Worm (Caenorhabditis elegans) whole organism, L1 larva: ENCODE results near the gene F10C2.4.

Experiments
- C16A3.4 ChIP-seq: fragments of 150-350 bp; optimal IDR thresholded peaks from 2 replicates; lab custom pipeline; 2014; ENCODE audit warnings: missing biosample characterization, missing genetic modification characterization
- aha-1 ChIP-seq: fragments of 150-350 bp; optimal IDR thresholded peaks from 2 replicates; lab custom pipeline; 2014; ENCODE audit warnings: missing biosample characterization, missing genetic modification characterization
- alr-1 ChIP-seq: fragments of 200-800 bp; sonication (Bioruptor generic); optimal IDR thresholded peaks from 2 replicates; lab custom pipeline; 2018; ENCODE audit warnings: borderline replicate concordance, mild to moderate bottlenecking, missing genetic modification characterization, missing compliant biosample characterization
- aly-2 ChIP-seq: fragments of 150-350 bp; optimal IDR thresholded peaks from 2 replicates; lab custom pipeline; 2014; ENCODE audit warnings: missing biosample characterization, missing genetic modification characterization
- ama-1 ChIP-seq: fragments of 150-350 bp; optimal IDR thresholded peaks from 2 replicates; lab custom pipeline; 2014
- blmp-1 ChIP-seq: fragments of 150-350 bp; optimal IDR thresholded peaks from 2 replicates; lab custom pipeline; 2014; ENCODE audit warnings: missing biosample characterization, missing genetic modification characterization
- ces-1 ChIP-seq: fragments of 150-350 bp; optimal IDR thresholded peaks from 2 replicates; lab custom pipeline; 2014; ENCODE audit warnings: missing biosample characterization, missing genetic modification reagents, missing genetic modification characterization
- egl-27 ChIP-seq, 2 experiments: fragments of 150-350 bp in 1 of 2; sonication (generic microtip); optimal IDR thresholded peaks; 3 replicates each; lab custom pipeline; 2017 to 2018; ENCODE audit warnings: missing biosample characterization in 2 of 2, missing genetic modification characterization in 2 of 2, missing genetic modification reagents in 2 of 2
- elt-2 ChIP-seq: sonication (generic microtip); optimal IDR thresholded peaks from 2 replicates; lab custom pipeline; 2016; ENCODE audit warnings: missing genetic modification characterization, mild to moderate bottlenecking, inconsistent platforms, missing compliant biosample characterization, missing genetic modification reagents
- fkh-10 ChIP-seq: sonication (generic microtip); optimal IDR thresholded peaks from 2 replicates; lab custom pipeline; 2017; ENCODE audit warnings: missing biosample characterization, missing genetic modification reagents, missing genetic modification characterization
- fkh-4 ChIP-seq: sonication (generic microtip); optimal IDR thresholded peaks from 2 replicates; lab custom pipeline; 2016; ENCODE audit warnings: missing compliant biosample characterization, missing genetic modification characterization, borderline replicate concordance
- fkh-8 ChIP-seq: sonication (generic microtip); optimal IDR thresholded peaks from 2 replicates; lab custom pipeline; 2016; ENCODE audit warnings: mild to moderate bottlenecking, missing genetic modification characterization, missing compliant biosample characterization
- hlh-17 ChIP-seq: fragments of 200-800 bp; sonication (Bioruptor generic); optimal IDR thresholded peaks from 2 replicates; lab custom pipeline; 2018; ENCODE audit warnings: missing genetic modification characterization, mild to moderate bottlenecking, missing compliant biosample characterization, moderate library complexity, borderline replicate concordance
- irx-1 ChIP-seq: sonication (generic microtip); optimal IDR thresholded peaks from 2 replicates; lab custom pipeline; 2016; ENCODE audit warnings: missing genetic modification characterization, missing compliant biosample characterization
- lin-13 ChIP-seq: fragments of 150-350 bp; optimal IDR thresholded peaks from 2 replicates; lab custom pipeline; 2014; ENCODE audit warnings: missing biosample characterization, missing genetic modification reagents, missing genetic modification characterization
- lin-14 ChIP-seq: fragments of 200-800 bp; sonication (Bioruptor generic); optimal IDR thresholded peaks from 2 replicates; lab custom pipeline; 2018; ENCODE audit warnings: mild to moderate bottlenecking, missing genetic modification characterization, moderate library complexity, missing compliant biosample characterization
- lin-39 ChIP-seq: fragments of 150-350 bp; optimal IDR thresholded peaks from 2 replicates; lab custom pipeline; 2014; ENCODE audit warnings: missing biosample characterization, missing genetic modification reagents, missing genetic modification characterization
- lsy-2 ChIP-seq, 2 experiments: fragments of 150-350 bp; optimal IDR thresholded peaks; 2 replicates each; lab custom pipeline; 2014; ENCODE audit warnings: missing biosample characterization in 2 of 2, missing genetic modification characterization in 2 of 2
- mab-9 ChIP-seq: fragments of 200-800 bp; sonication (Bioruptor generic); IDR thresholded peaks from 2 replicates; pipeline ENCODE4 v1.3.6; 2022; ENCODE audit warnings: missing genetic modification reagents, missing genetic modification characterization, missing compliant biosample characterization
- mdl-1 ChIP-seq, 2 experiments: fragments of 150-350 bp; optimal IDR thresholded peaks; 2 replicates each; lab custom pipeline; 2014 to 2017; ENCODE audit warnings: missing biosample characterization in 2 of 2, missing genetic modification characterization in 2 of 2, inconsistent platforms in 1 of 2
- mef-2 ChIP-seq: fragments of 150-350 bp; optimal IDR thresholded peaks from 2 replicates; lab custom pipeline; 2014; ENCODE audit warnings: missing biosample characterization, missing genetic modification characterization
- nhr-19 ChIP-seq: fragments of 200-800 bp; sonication (Bioruptor generic); conservative IDR thresholded peaks from 2 replicates; pipeline ENCODE4 v1.3.6; 2022; ENCODE audit warnings: missing genetic modification characterization, missing compliant biosample characterization
- nhr-20 ChIP-seq: sonication (generic microtip); optimal IDR thresholded peaks from 2 replicates; lab custom pipeline; 2016; ENCODE audit warnings: mild to moderate bottlenecking, missing genetic modification characterization, missing compliant biosample characterization
- nhr-237 ChIP-seq: fragments of 150-350 bp; optimal IDR thresholded peaks from 2 replicates; lab custom pipeline; 2014; ENCODE audit warnings: missing biosample characterization, missing genetic modification characterization
- nhr-28 ChIP-seq: fragments of 150-350 bp; optimal IDR thresholded peaks from 2 replicates; lab custom pipeline; 2014; ENCODE audit warnings: missing biosample characterization, missing genetic modification characterization
- nhr-47 ChIP-seq: sonication (generic microtip); optimal IDR thresholded peaks from 2 replicates; lab custom pipeline; 2016; ENCODE audit warnings: mild to moderate bottlenecking, missing genetic modification characterization, moderate library complexity, missing compliant biosample characterization
- nhr-76 ChIP-seq: sonication (generic microtip); optimal IDR thresholded peaks from 2 replicates; lab custom pipeline; 2017; ENCODE audit warnings: missing biosample characterization, missing genetic modification characterization
- nhr-84 ChIP-seq: sonication (generic microtip); optimal IDR thresholded peaks from 2 replicates; lab custom pipeline; 2017; ENCODE audit warnings: missing biosample characterization, missing genetic modification characterization
- nhr-85 ChIP-seq: sonication (generic microtip); peaks from one replicate; lab custom pipeline; 2016; ENCODE audit warnings: missing genetic modification characterization, inconsistent platforms, missing compliant biosample characterization
- rnt-1 ChIP-seq: sonication (generic microtip); optimal IDR thresholded peaks from 2 replicates; lab custom pipeline; 2016; ENCODE audit warnings: mild to moderate bottlenecking, missing genetic modification characterization, moderate library complexity, missing compliant biosample characterization
- skn-1 ChIP-seq: fragments of 150-350 bp; optimal IDR thresholded peaks from 2 replicates; lab custom pipeline; 2014; ENCODE audit warnings: missing biosample characterization, missing genetic modification characterization
- snpc-4 ChIP-seq: fragments of 150-350 bp; optimal IDR thresholded peaks from 2 replicates; lab custom pipeline; 2014; ENCODE audit warnings: missing biosample characterization, missing genetic modification characterization
- sox-4 ChIP-seq: sonication (generic microtip); optimal IDR thresholded peaks from 2 replicates; lab custom pipeline; 2016; ENCODE audit warnings: missing genetic modification characterization, missing compliant biosample characterization
- sptf-1 ChIP-seq: fragments of 150-350 bp; optimal IDR thresholded peaks from 2 replicates; lab custom pipeline; 2014; ENCODE audit warnings: missing biosample characterization, missing genetic modification characterization
- tbx-2 ChIP-seq: sonication (generic microtip); optimal IDR thresholded peaks from 2 replicates; lab custom pipeline; 2016; ENCODE audit warnings: missing genetic modification characterization, missing compliant biosample characterization
- unc-130 ChIP-seq: fragments of 150-350 bp; optimal IDR thresholded peaks from 2 replicates; lab custom pipeline; 2017; ENCODE audit warnings: missing biosample characterization, missing genetic modification characterization, inconsistent platforms
- unc-30 ChIP-seq: sonication (generic microtip); optimal IDR thresholded peaks from 2 replicates; lab custom pipeline; 2017; ENCODE audit warnings: missing biosample characterization, missing genetic modification characterization
- zag-1 ChIP-seq: fragments of 150-350 bp; optimal IDR thresholded peaks from 2 replicates; lab custom pipeline; 2014; ENCODE audit warnings: missing biosample characterization, missing genetic modification characterization
- zip-4 ChIP-seq: fragments of 200-800 bp; sonication (Bioruptor generic); optimal IDR thresholded peaks from 2 replicates; lab custom pipeline; 2018; ENCODE audit warnings: mild to moderate bottlenecking, missing genetic modification characterization, moderate library complexity, missing compliant biosample characterization

The F10C2.4 gene

ce11 chrV:12039755-12040154 is 1.6 kb upstream of the F10C2.4 start:
- TF ChIP-seq mab-9: no peak
- TF ChIP-seq nhr-85 (tag; lab: Kevin White, UChicago): peak; percentile 34
- TF ChIP-seq lin-14 (GFP tag; lab: Kevin White, UChicago): peak; percentile 29
- no peak for TF ChIP-seq irx-1 (tag; lab: Kevin White, UChicago)
- TF ChIP-seq lin-13 (GFP tag; lab: Kevin White, UChicago): no peak
- peak; percentile 28 for TF ChIP-seq blmp-1 (tag; lab: Kevin White, UChicago)
- TF ChIP-seq C16A3.4: no peak

DNA sequence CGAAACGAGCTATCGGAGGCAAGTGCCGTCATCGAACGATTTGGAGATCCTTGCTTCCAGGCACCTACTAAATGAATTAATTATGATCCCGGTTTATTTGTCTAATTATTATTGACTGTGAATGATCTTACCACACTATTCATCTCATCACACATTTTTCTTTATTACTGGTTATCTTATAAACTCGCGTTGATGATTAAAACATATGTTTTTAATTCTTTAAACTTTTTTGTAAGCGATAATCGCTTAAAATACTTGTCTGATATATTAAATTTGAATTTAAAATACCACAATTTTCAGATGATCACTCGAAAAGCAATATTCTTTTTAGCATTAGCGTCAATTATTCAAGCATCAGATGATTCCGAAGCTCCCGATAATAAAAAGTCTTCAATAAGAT is 3.8 kb downstream of the F10C2.4 start, which contains the start of gene F10C2.5:
TSS of gene F10C2.5 (plus strand) at position 301 of the 400 bp plus-strand sequence.
- no peak for TF ChIP-seq nhr-84 (tag; lab: Kevin White, UChicago)
- no peak for TF ChIP-seq fkh-10 (GFP tag; lab: Kevin White, UChicago)
- TF ChIP-seq mdl-1 (tag; optimal IDR thresholded peaks at IDR 0.05; lab: Kevin White, UChicago): no peak
- no peak for TF ChIP-seq egl-27 (tag; optimal IDR thresholded peaks at IDR 0.05; lab: Kevin White, UChicago)
- no peak for TF ChIP-seq fkh-8
- TF ChIP-seq blmp-1 (tag; lab: Kevin White, UChicago): no peak

DNA sequence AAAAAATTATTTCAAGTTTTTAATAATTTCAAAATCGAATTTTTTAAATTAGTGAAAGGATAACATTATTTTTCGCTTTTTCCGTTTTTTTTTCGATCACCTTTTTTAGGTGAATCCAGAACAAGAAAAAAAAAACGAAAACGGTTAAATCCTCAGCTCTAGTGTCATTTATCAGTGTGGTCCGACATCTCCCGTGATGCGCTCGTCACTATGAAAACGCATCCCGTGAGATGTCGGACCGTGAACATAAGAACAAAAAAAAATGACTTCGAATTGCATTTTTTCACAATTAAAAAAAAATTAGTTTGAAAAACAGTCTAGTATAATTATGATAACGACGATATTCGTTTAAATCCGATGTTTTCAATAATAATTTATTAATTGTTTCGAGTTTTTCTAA is 6.4 kb downstream of the F10C2.4 start:
- peak; percentile 56 for TF ChIP-seq snpc-4 (tag; lab: Kevin White, UChicago)
- TF ChIP-seq lsy-2 (tag; optimal IDR thresholded peaks at IDR 0.05; lab: Kevin White, UChicago): no peak

ce11 chrV:12048445-12048844 is 7.1 kb downstream of the F10C2.4 start, which contains the start of gene dars-2:
Gene dars-2 (plus strand): TSS chrV:12048745.
- TF ChIP-seq tbx-2 (no peak), ama-1 (no peak), sox-4 (tag; lab: Kevin White, UChicago) (no peak), alr-1 (tag; lab: Kevin White, UChicago) (no peak), lin-39 (tag; lab: Kevin White, UChicago) (no peak), unc-130 (no peak), nhr-47 (tag; lab: Kevin White, UChicago) (no peak), lsy-2 (tag; optimal IDR thresholded peaks at IDR 0.05; lab: Kevin White, UChicago) (no peak), nhr-28 (tag; lab: Kevin White, UChicago) (no peak), sptf-1 (tag; lab: Kevin White, UChicago) (no peak), nhr-19 (no peak), nhr-76 (tag; lab: Kevin White, UChicago) (no peak), ces-1 (GFP tag; lab: Kevin White, UChicago) (no peak), hlh-17 (no peak), unc-30 (tag; lab: Kevin White, UChicago) (no peak)

DNA sequence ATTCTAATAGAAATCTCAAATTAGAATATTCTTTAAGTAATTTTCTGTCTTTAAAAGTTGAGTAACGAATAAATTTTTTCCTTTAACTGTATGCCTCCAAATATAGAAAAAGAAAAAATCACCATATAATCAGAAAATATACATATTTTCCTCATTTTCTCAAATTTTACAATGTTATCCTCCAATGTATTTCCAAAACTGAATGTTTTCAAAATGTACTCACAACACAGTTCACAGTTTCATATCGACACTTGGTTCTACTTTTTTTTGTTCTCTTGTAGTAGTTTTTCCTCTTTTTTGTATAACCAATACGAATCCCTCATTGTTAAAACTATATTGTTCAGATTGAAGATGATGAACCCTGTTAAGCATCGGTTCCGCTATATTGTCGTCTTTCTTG is 12.2 kb downstream of the F10C2.4 start, which contains the start of gene F10C2.7:
TSS of gene F10C2.7 (plus strand) at position 301 of the 400 bp plus-strand sequence.
- TF ChIP-seq aly-2 (tag; lab: Kevin White, UChicago) (no peak), irx-1 (tag; lab: Kevin White, UChicago) (no peak), mef-2 (tag; lab: Kevin White, UChicago) (no peak), nhr-237 (tag; lab: Kevin White, UChicago) (no peak), fkh-4 (no peak), hlh-17 (no peak), nhr-76 (tag; lab: Kevin White, UChicago) (no peak), aha-1 (tag; lab: Kevin White, UChicago) (no peak), rnt-1 (no peak), zag-1 (tag; lab: Kevin White, UChicago) (no peak), skn-1 (tag; lab: Kevin White, UChicago) (no peak), elt-2 (no peak), zip-4 (GFP tag; lab: Kevin White, UChicago) (no peak), nhr-20 (tag; lab: Kevin White, UChicago) (no peak)
- TF ChIP-seq, all 84 proteins: peak for 0
